Worm (Caenorhabditis elegans) whole organism, L4/young adult: ENCODE data around the gene unc-53.

Experiments used
- dao-5 ChIP-seq: sonication (generic microtip); optimal IDR thresholded peaks from 2 replicates; lab custom pipeline; 2016; ENCODE audit warnings: missing genotype, missing genetic modification characterization, moderate library complexity, missing compliant biosample characterization
- him-1 ChIP-seq: sonication (generic microtip); optimal IDR thresholded peaks from 2 replicates; lab custom pipeline; 2016; ENCODE audit warnings: missing genotype, missing genetic modification reagents, missing genetic modification characterization, missing compliant biosample characterization

DNA sequence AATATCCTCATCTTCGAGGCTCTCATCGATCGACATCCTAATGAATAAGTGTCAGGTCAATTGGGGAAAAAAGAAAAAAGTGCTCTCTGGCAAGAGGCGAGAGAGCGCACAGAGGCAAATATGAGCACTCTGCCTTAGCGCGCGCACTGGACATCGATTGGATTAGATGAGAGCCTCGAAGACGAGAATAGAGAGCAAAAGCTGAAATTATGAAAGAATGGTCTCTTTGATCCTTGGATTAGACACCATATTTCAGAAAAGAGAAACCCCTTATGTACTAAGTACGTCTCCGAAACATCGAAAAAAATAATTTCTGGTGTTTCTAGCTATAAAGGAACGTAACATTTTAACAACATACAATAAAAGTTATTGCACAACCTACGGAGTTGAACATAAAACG is 34.0 kb downstream of the unc-53 start, which contains the start of gene F45E10.2:
- TF ChIP-seq dao-5 (no peak), him-1 (tag; lab: Kevin White, UChicago) (no peak)
